Worm (Caenorhabditis elegans): Measurements from ENCODE around the gene R07E5.5.

The R07E5.5 gene

DNA sequence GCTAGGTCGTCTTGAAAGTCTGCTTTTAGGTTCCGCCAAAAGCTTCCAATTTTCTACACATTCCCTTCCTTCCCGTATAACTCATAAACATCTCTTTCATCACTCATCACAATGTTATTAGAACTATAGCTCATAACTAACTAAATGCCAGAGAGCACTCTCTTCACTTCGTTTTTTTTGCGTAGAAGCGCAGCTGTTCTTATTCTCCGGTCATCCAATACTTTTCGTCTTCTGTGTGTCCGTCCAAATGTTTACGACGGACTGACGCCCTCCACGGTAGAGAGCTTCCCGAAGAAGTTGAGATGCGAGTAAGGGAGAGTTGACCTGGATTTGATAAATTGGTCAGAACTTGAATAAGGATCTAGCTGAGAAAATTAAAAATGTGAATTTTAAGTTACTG is 38.0 kb upstream of the R07E5.5 start:
- TF ChIP-seq hlh-8 (tag; optimal IDR thresholded peaks at IDR 0.05) (no peak), fax-1 (tag; optimal IDR thresholded peaks at IDR 0.05) (no peak), unc-3 (GFP tag; conservative IDR thresholded peaks at IDR 0.05) (no peak), unc-3 (tag; optimal IDR thresholded peaks at IDR 0.05) (no peak), T23F11.4 (GFP tag; optimal IDR thresholded peaks at IDR 0.05) (no peak), nhr-232 (tag; optimal IDR thresholded peaks at IDR 0.05) (no peak), ceh-9 (tag; optimal IDR thresholded peaks at IDR 0.05) (no peak), ama-1 (optimal IDR thresholded peaks at IDR 0.05) (no peak)

DNA sequence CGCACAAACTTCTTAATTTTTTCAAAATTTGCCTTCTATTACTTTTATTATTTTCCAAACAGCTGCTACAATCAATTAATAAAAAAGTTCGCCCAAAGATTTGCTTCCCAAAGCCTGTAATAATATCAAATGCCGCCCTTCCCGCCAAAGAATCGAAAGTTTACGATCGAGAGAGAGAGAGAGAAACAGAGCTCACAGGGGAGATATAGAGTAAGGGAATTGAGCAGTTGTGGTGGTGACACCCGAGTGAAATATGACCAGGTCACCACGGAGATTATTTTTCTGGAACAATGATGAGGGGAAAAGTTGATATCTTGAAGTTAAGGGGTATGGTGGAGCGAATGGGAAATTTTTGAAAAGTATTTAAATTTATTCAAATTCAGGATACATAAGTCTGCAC is 37.3 kb upstream of the R07E5.5 start:
- TF ChIP-seq unc-86 (tag; optimal IDR thresholded peaks at IDR 0.05) = no peak
- TF ChIP-seq unc-55 (GFP tag; optimal IDR thresholded peaks at IDR 0.05) = peak; percentile 33
- no peak for TF ChIP-seq fkh-10 (GFP tag; optimal IDR thresholded peaks at IDR 0.05)
- TF ChIP-seq K09A11.1 (tag; optimal IDR thresholded peaks at IDR 0.05; ENCODE audit: insufficient read depth) = no peak
- TF ChIP-seq sox-2 (GFP tag; IDR thresholded peaks at IDR 0.05) = no peak
- no peak for TF ChIP-seq mec-3 (tag; optimal IDR thresholded peaks at IDR 0.05; ENCODE audit: borderline replicate concordance)

DNA sequence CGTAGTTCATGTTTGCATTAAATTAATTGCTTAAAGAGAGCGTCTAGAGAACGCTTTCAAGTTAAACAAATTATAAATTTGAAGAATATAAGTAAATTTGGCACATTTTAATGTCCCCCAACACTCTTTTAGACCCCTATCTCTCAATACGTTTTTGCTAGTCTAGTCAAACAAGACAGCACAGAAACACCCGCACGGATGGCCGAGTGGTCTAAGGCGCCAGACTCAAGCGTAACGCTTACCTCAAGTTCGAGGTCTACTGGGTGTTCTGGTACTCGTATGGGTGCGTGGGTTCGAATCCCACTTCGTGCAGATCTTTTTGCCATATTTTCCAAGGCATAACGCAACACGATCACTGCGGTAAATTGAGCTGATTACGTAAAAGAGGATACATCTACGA is 34.9 kb upstream of the R07E5.5 start:
- TF ChIP-seq ref-2 (tag; optimal IDR thresholded peaks at IDR 0.05) (peak; percentile 29), mec-3 (tag; optimal IDR thresholded peaks at IDR 0.05; ENCODE audit: borderline replicate concordance) (no peak), nfya-1 (tag; optimal IDR thresholded peaks at IDR 0.05) (no peak), ahr-1 (tag; optimal IDR thresholded peaks at IDR 0.05) (no peak), sox-2 (GFP tag; IDR thresholded peaks at IDR 0.05) (no peak)

DNA sequence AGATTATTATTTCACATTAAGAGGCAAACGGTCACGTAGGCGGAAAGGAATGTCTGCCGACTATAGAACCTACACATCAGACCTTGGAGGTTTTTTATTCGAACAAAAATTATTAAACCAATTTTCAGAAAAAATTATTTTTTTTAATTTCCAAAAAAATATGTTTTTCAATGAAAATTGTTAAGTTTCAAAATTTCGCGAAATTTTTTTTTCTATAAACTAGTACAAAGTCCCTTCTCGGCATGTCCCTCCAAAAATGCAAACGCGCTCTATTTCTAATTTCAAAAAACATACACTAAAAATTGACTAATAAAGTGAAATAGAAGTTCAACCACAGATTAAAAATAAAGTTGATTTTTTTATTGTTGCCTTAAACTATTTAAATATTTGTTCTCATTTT is 32.2 kb upstream of the R07E5.5 start, which contains the start of gene ckb-1:
Gene ckb-1 (plus strand): TSS at position 301 of the 400 bp plus-strand sequence.
- no peak for TF ChIP-seq che-1 (tag; optimal IDR thresholded peaks at IDR 0.05)
- no peak for TF ChIP-seq ahr-1 (tag; optimal IDR thresholded peaks at IDR 0.05)
- TF ChIP-seq dve-1 (tag; optimal IDR thresholded peaks at IDR 0.05) = no peak
- TF ChIP-seq ceh-22 (tag; optimal IDR thresholded peaks at IDR 0.05) = no peak

DNA sequence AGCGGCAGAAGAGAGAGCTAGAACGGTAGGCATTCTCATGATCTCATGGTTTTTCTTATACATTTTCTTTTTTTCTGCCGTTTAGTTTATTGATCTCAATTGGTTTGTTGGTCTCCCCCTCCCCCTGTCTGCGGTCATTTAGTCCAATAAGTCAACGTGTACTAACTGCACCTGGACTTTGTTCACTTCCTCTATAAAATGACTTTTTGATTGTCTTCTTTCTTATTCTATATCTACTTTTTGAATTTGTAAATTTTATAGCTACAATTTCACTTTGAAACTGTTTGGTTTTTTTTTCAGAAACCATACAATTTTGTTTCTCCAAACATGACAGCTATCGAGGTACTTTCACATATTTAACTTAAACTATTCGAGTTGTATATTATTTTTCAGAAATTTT is 29.6 kb upstream of the R07E5.5 start, which contains the start of gene ckb-2:
Gene ckb-2 (plus strand): TSS at position 301 of the 400 bp plus-strand sequence.
- no peak for TF ChIP-seq dve-1 (tag; optimal IDR thresholded peaks at IDR 0.05)
- no peak for TF ChIP-seq ceh-19 (GFP tag; optimal IDR thresholded peaks at IDR 0.05)
- TF ChIP-seq ztf-16 (tag; optimal IDR thresholded peaks at IDR 0.05) = no peak
- TF ChIP-seq pag-3 (tag; optimal IDR thresholded peaks at IDR 0.05; ENCODE audit: borderline replicate concordance) = no peak
- TF ChIP-seq sox-4 (tag; optimal IDR thresholded peaks at IDR 0.05) = no peak
- no peak for TF ChIP-seq pros-1 (tag; optimal IDR thresholded peaks at IDR 0.05)
- TF ChIP-seq npax-4 (tag; optimal IDR thresholded peaks at IDR 0.05) = no peak
- TF ChIP-seq ceh-6 (GFP tag; optimal IDR thresholded peaks at IDR 0.05) = no peak
- TF ChIP-seq K09A11.1 (tag; optimal IDR thresholded peaks at IDR 0.05; ENCODE audit: insufficient read depth) = no peak
- no peak for TF ChIP-seq ceh-18 (tag; optimal IDR thresholded peaks at IDR 0.05)
- TF ChIP-seq unc-55 (GFP tag; optimal IDR thresholded peaks at IDR 0.05) = no peak
- no peak for TF ChIP-seq mec-3 (tag; optimal IDR thresholded peaks at IDR 0.05; ENCODE audit: borderline replicate concordance)
- TF ChIP-seq ttx-3 (tag; optimal IDR thresholded peaks at IDR 0.05) = no peak
- no peak for TF ChIP-seq ceh-30 (tag; optimal IDR thresholded peaks at IDR 0.05)
- no peak for TF ChIP-seq unc-86 (tag; optimal IDR thresholded peaks at IDR 0.05)
- no peak for TF ChIP-seq T23F11.4 (GFP tag; optimal IDR thresholded peaks at IDR 0.05)
- no peak for TF ChIP-seq nhr-232 (tag; optimal IDR thresholded peaks at IDR 0.05)
- no peak for TF ChIP-seq ceh-9 (tag; optimal IDR thresholded peaks at IDR 0.05)
- TF ChIP-seq hlh-8 (tag; optimal IDR thresholded peaks at IDR 0.05) = no peak

DNA sequence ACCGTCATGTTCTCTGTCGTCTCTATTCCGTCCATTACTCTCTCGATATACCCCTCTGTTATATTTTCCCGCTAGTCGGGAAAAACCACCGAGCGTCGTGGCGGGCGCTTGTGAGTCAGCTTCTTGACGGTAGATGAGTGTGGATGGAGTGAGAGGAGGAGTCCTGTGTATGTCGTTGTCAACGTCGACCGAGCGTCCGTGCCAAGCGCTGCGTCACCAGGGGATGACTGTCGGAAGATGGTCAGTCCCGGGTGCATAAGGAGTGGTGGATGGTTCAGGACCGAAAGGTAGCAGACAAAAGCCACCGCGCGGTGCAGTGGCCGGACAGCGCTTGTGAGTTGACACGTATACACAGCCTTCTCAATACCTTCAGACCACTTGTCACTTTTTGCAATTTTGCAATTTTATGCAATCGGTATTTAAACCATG is 27.8 kb upstream of the R07E5.5 start:
- TF ChIP-seq ttx-3 (tag; optimal IDR thresholded peaks at IDR 0.05) = peak; percentile 61
- peak; percentile 52 for TF ChIP-seq gmeb-2 (tag; optimal IDR thresholded peaks at IDR 0.05)
- peak; percentile 61 for TF ChIP-seq tbx-2 (tag; optimal IDR thresholded peaks at IDR 0.05)
- TF ChIP-seq hlh-13 (GFP tag; optimal IDR thresholded peaks at IDR 0.05) = peak; percentile 51
- peak; percentile 56 for TF ChIP-seq sdc-2 (tag; optimal IDR thresholded peaks at IDR 0.05)
- TF ChIP-seq lin-11 (tag; optimal IDR thresholded peaks at IDR 0.05) = peak; percentile 48
- peak; percentile 33 for TF ChIP-seq T23F11.4 (GFP tag; optimal IDR thresholded peaks at IDR 0.05)
- TF ChIP-seq hlh-6 (tag; optimal IDR thresholded peaks at IDR 0.05) = peak; percentile 74
- peak; percentile 58 for TF ChIP-seq ceh-6 (GFP tag; optimal IDR thresholded peaks at IDR 0.05)
- TF ChIP-seq ref-2 (tag; optimal IDR thresholded peaks at IDR 0.05) = peak; percentile 57
- TF ChIP-seq dmd-4 (tag; optimal IDR thresholded peaks at IDR 0.05; ENCODE audit: borderline replicate concordance) = peak; percentile 33
- peak; percentile 38 for TF ChIP-seq hlh-8 (tag; optimal IDR thresholded peaks at IDR 0.05)
- TF ChIP-seq unc-42 (tag; optimal IDR thresholded peaks at IDR 0.05) = peak; percentile 3
- TF ChIP-seq ceh-31 (tag; optimal IDR thresholded peaks at IDR 0.05) = peak; percentile 29
- peak; percentile 49; the same call in 1 of the 2 replicates for TF ChIP-seq sox-2 (GFP tag; IDR thresholded peaks at IDR 0.05)
- TF ChIP-seq pat-9 (tag; optimal IDR thresholded peaks at IDR 0.05) = peak; percentile 56
- TF ChIP-seq rnt-1 (tag; optimal IDR thresholded peaks at IDR 0.05) = peak; percentile 48
- TF ChIP-seq ceh-34 (tag; optimal IDR thresholded peaks at IDR 0.05) = peak; percentile 59

All from whole organism, late embryonic.